Worm (Caenorhabditis elegans) whole organism, early embryonic: ENCODE data around the gene srw-59.

ENCODE experiments used
- B0310.2 ChIP-seq: sonication (generic microtip); optimal IDR thresholded peaks from 2 replicates; lab custom pipeline; 2016; ENCODE audit warnings: mild to moderate bottlenecking, missing genetic modification characterization, missing compliant biosample characterization
- F13C5.2 ChIP-seq: sonication (generic microtip); optimal IDR thresholded peaks from 2 replicates; lab custom pipeline; 2017; ENCODE audit warnings: mild to moderate bottlenecking, missing genetic modification characterization, inconsistent platforms, missing compliant biosample characterization
- aly-1 ChIP-seq: sonication (generic microtip); optimal IDR thresholded peaks from 2 replicates; lab custom pipeline; 2016; ENCODE audit warnings: missing genetic modification characterization, missing compliant biosample characterization
- ama-1 ChIP-seq: fragments of 150-350 bp; optimal IDR thresholded peaks from 2 replicates; lab custom pipeline; 2014
- ceh-13 ChIP-seq: fragments of 200-800 bp; sonication (Bioruptor generic); optimal IDR thresholded peaks from 2 replicates; lab custom pipeline; 2018; ENCODE audit warnings: mild to moderate bottlenecking, missing genetic modification characterization, missing compliant biosample characterization
- ceh-36 ChIP-seq: sonication (generic microtip); optimal IDR thresholded peaks from 2 replicates; lab custom pipeline; 2016; ENCODE audit warnings: missing genetic modification characterization, inconsistent platforms, missing compliant biosample characterization
- ets-7 ChIP-seq: sonication (generic microtip); optimal IDR thresholded peaks from 2 replicates; lab custom pipeline; 2016; ENCODE audit warnings: missing genotype, missing genetic modification characterization, missing compliant biosample characterization
- flt-1 ChIP-seq: fragments of 200-800 bp; sonication (Bioruptor generic); IDR thresholded peaks from 2 replicates; pipeline ENCODE4 v1.3.6; 2022; ENCODE audit warnings: missing genetic modification characterization, missing compliant biosample characterization
- hmbx-1 ChIP-seq: sonication (generic microtip); optimal IDR thresholded peaks from 2 replicates; lab custom pipeline; 2016; ENCODE audit warnings: mild to moderate bottlenecking, missing genetic modification characterization, missing compliant biosample characterization
- hmg-4 ChIP-seq: fragments of 200-800 bp; sonication (Bioruptor generic); optimal IDR thresholded peaks from 2 replicates; lab custom pipeline; 2018; ENCODE audit warnings: mild to moderate bottlenecking, missing genetic modification characterization, missing compliant biosample characterization
- hnd-1 ChIP-seq: sonication (generic microtip); optimal IDR thresholded peaks from 2 replicates; lab custom pipeline; 2016; ENCODE audit warnings: missing genetic modification characterization, missing compliant biosample characterization
- pes-1 ChIP-seq: fragments of 200-800 bp; sonication (Bioruptor generic); IDR thresholded peaks from 2 replicates; pipeline ENCODE4 v1.3.6; 2022; ENCODE audit warnings: missing genetic modification reagents, missing genetic modification characterization, missing compliant biosample characterization
- scrt-1 ChIP-seq: fragments of 200-800 bp; sonication (Bioruptor generic); IDR thresholded peaks from 2 replicates; pipeline ENCODE4 v1.3.6; 2022; ENCODE audit warnings: missing genetic modification characterization, missing compliant biosample characterization
- sea-1 ChIP-seq: fragments of 200-800 bp; sonication (Bioruptor generic); conservative IDR thresholded peaks from 2 replicates; pipeline ENCODE4 v1.3.6; 2022; ENCODE audit warnings: missing genetic modification characterization, missing compliant biosample characterization
- tbx-11 ChIP-seq: fragments of 200-800 bp; sonication (Bioruptor generic); IDR thresholded peaks from 2 replicates; pipeline ENCODE4 v1.3.6; 2022; ENCODE audit warnings: missing genetic modification characterization, missing compliant biosample characterization
- tbx-37 ChIP-seq: fragments of 200-800 bp; sonication (Bioruptor generic); conservative IDR thresholded peaks from 2 replicates; pipeline ENCODE4 v1.3.6; 2022; ENCODE audit warnings: missing genetic modification reagents, missing genetic modification characterization, missing compliant biosample characterization
- tra-4 ChIP-seq: sonication (generic microtip); optimal IDR thresholded peaks from 2 replicates; lab custom pipeline; 2017; ENCODE audit warnings: missing genetic modification characterization, missing compliant biosample characterization

srw-59 gene

ce11 chrV:15959456-15959855 is 8.7 kb upstream of the srw-59 start:
- no peak for TF ChIP-seq ceh-13 (GFP tag; lab: Kevin White, UChicago)
- no peak for TF ChIP-seq hmbx-1 (tag; lab: Kevin White, UChicago)
- no peak for TF ChIP-seq hmg-4
- no peak for TF ChIP-seq sea-1 (GFP tag; lab: Robert Waterston, UW)
- TF ChIP-seq tra-4 = no peak
- no peak for TF ChIP-seq ama-1
- TF ChIP-seq hnd-1 = no peak
- no peak for TF ChIP-seq tbx-11 (GFP tag; lab: Robert Waterston, UW)
- TF ChIP-seq ceh-36 (tag; lab: Kevin White, UChicago) = no peak
- TF ChIP-seq flt-1 (GFP tag; lab: Robert Waterston, UW) = no peak
- TF ChIP-seq ets-7 = no peak
- TF ChIP-seq F13C5.2 (tag; lab: Kevin White, UChicago) = no peak
- TF ChIP-seq pes-1 (GFP tag; lab: Robert Waterston, UW) = no peak
- no peak for TF ChIP-seq tbx-37
- TF ChIP-seq scrt-1 (GFP tag; lab: Robert Waterston, UW) = no peak
- TF ChIP-seq aly-1 (tag; lab: Kevin White, UChicago) = no peak
- no peak for TF ChIP-seq B0310.2 (tag; lab: Kevin White, UChicago)

ce11 chrV:15957098-15957497 is 6.3 kb upstream of the srw-59 start, which contains the start of gene F36G9.3:
Gene F36G9.3 (plus strand): TSS chrV:15957398.
- TF ChIP-seq tbx-11 (GFP tag; lab: Robert Waterston, UW) = no peak
- no peak for TF ChIP-seq ama-1
- no peak for TF ChIP-seq sea-1 (GFP tag; lab: Robert Waterston, UW)
- TF ChIP-seq ceh-36 (tag; lab: Kevin White, UChicago) = no peak
- no peak for TF ChIP-seq hmg-4
- TF ChIP-seq ceh-13 (GFP tag; lab: Kevin White, UChicago) = no peak
- no peak for TF ChIP-seq tra-4
- TF ChIP-seq aly-1 (tag; lab: Kevin White, UChicago) = no peak
- TF ChIP-seq hnd-1 = no peak
- TF ChIP-seq pes-1 (GFP tag; lab: Robert Waterston, UW) = no peak
- no peak for TF ChIP-seq flt-1 (GFP tag; lab: Robert Waterston, UW)
- TF ChIP-seq ets-7 = no peak

ce11 chrV:15955497-15955896 is 4.7 kb upstream of the srw-59 start, which contains the start of gene srh-186:
Gene srh-186 (plus strand): TSS chrV:15955797.
- TF ChIP-seq hnd-1 (no peak), ceh-13 (GFP tag; lab: Kevin White, UChicago) (no peak)

ce11 chrV:15954932-15955331 is 4.1 kb upstream of the srw-59 start, which contains the start of gene srw-57:
Gene srw-57 (minus strand): TSS chrV:15955032.
- TF ChIP-seq hmg-4 (no peak), ets-7 (no peak), tbx-11 (GFP tag; lab: Robert Waterston, UW) (no peak), flt-1 (GFP tag; lab: Robert Waterston, UW) (no peak), hnd-1 (no peak), hmbx-1 (tag; lab: Kevin White, UChicago) (no peak), ceh-36 (tag; lab: Kevin White, UChicago) (no peak), tbx-37 (no peak), F13C5.2 (tag; lab: Kevin White, UChicago) (no peak), scrt-1 (GFP tag; lab: Robert Waterston, UW) (no peak), tra-4 (no peak), pes-1 (GFP tag; lab: Robert Waterston, UW) (no peak), sea-1 (GFP tag; lab: Robert Waterston, UW) (no peak), aly-1 (tag; lab: Kevin White, UChicago) (no peak), ceh-13 (GFP tag; lab: Kevin White, UChicago) (no peak), B0310.2 (tag; lab: Kevin White, UChicago) (no peak), ama-1 (no peak)

ce11 chrV:15952762-15953161 is 2.0 kb upstream of the srw-59 start, which contains the start of gene srw-56:
Gene srw-56 (minus strand): TSS chrV:15952862.
- TF ChIP-seq ama-1 = no peak
- no peak for TF ChIP-seq scrt-1 (GFP tag; lab: Robert Waterston, UW)
- no peak for TF ChIP-seq pes-1 (GFP tag; lab: Robert Waterston, UW)
- no peak for TF ChIP-seq flt-1 (GFP tag; lab: Robert Waterston, UW)
- TF ChIP-seq ceh-13 (GFP tag; lab: Kevin White, UChicago) = no peak
- no peak for TF ChIP-seq ets-7
- TF ChIP-seq ceh-36 (tag; lab: Kevin White, UChicago) = no peak
- TF ChIP-seq hmg-4 = no peak
- TF ChIP-seq B0310.2 (tag; lab: Kevin White, UChicago) = no peak
- no peak for TF ChIP-seq sea-1 (GFP tag; lab: Robert Waterston, UW)
- no peak for TF ChIP-seq hmbx-1 (tag; lab: Kevin White, UChicago)
- no peak for TF ChIP-seq aly-1 (tag; lab: Kevin White, UChicago)
- no peak for TF ChIP-seq tbx-11 (GFP tag; lab: Robert Waterston, UW)
- TF ChIP-seq F13C5.2 (tag; lab: Kevin White, UChicago) = no peak

- TF ChIP-seq ceh-13 (GFP tag; lab: Kevin White, UChicago) = no peak
- no peak for TF ChIP-seq ets-7
- TF ChIP-seq scrt-1 (GFP tag; lab: Robert Waterston, UW) = no peak
- TF ChIP-seq pes-1 (GFP tag; lab: Robert Waterston, UW) = no peak
- TF ChIP-seq flt-1 (GFP tag; lab: Robert Waterston, UW) = no peak
- no peak for TF ChIP-seq tra-4
- no peak for TF ChIP-seq ceh-36 (tag; lab: Kevin White, UChicago)
- TF ChIP-seq F13C5.2 (tag; lab: Kevin White, UChicago) = no peak
- TF ChIP-seq tbx-11 (GFP tag; lab: Robert Waterston, UW) = no peak
Observed at ce11 chrV:15943125-15943524, 7.7 kb downstream of the srw-59 start, which contains the start of gene srw-53. Gene srw-53 (plus strand): TSS chrV:15943425.

ce11 chrV:15940254-15940653 is 10.5 kb downstream of the srw-59 start, which contains the start of gene srw-55:
Gene srw-55 (minus strand): TSS chrV:15940354.
- TF ChIP-seq flt-1 (GFP tag; lab: Robert Waterston, UW) = no peak
- no peak for TF ChIP-seq hmg-4
- TF ChIP-seq scrt-1 (GFP tag; lab: Robert Waterston, UW) = no peak
- no peak for TF ChIP-seq ama-1
- no peak for TF ChIP-seq ceh-13 (GFP tag; lab: Kevin White, UChicago)
- TF ChIP-seq tra-4 = no peak
- TF ChIP-seq tbx-37 = no peak
- no peak for TF ChIP-seq tbx-11 (GFP tag; lab: Robert Waterston, UW)
